Worm (Caenorhabditis elegans) whole organism, L1 larva: ENCODE data around the gene ZK1055.4.

Source experiments
- aha-1 ChIP-seq: fragments of 150-350 bp; optimal IDR thresholded peaks from 2 replicates; lab custom pipeline; 2014; ENCODE audit warnings: missing biosample characterization, missing genetic modification characterization
- aly-2 ChIP-seq: fragments of 150-350 bp; optimal IDR thresholded peaks from 2 replicates; lab custom pipeline; 2014; ENCODE audit warnings: missing biosample characterization, missing genetic modification characterization
- ama-1 ChIP-seq: fragments of 150-350 bp; optimal IDR thresholded peaks from 2 replicates; lab custom pipeline; 2014
- blmp-1 ChIP-seq: fragments of 150-350 bp; optimal IDR thresholded peaks from 2 replicates; lab custom pipeline; 2014; ENCODE audit warnings: missing biosample characterization, missing genetic modification characterization
- ceh-63 ChIP-seq: fragments of 200-800 bp; sonication (Bioruptor generic); optimal IDR thresholded peaks from 2 replicates; lab custom pipeline; 2018; ENCODE audit warnings: mild to moderate bottlenecking, missing genetic modification characterization, missing compliant biosample characterization
- dpl-1 ChIP-seq, 3 experiments: fragments of 150-350 bp in 2 of 3; sonication (generic microtip) in 1 of 3; optimal IDR thresholded peaks; 2 replicates each; lab custom pipeline; 2014 to 2017; ENCODE audit warnings: missing biosample characterization in 3 of 3, missing genetic modification characterization in 3 of 3, missing genetic modification reagents in 3 of 3
- elt-3 ChIP-seq, 6 experiments: fragments of 150-350 bp in 1 of 6; sonication (generic microtip); optimal IDR thresholded peaks; 2 replicates each; lab custom pipeline; 2017 to 2018; ENCODE audit warnings: missing biosample characterization in 6 of 6, missing genetic modification characterization in 6 of 6, inconsistent platforms in 1 of 6
- mep-1 ChIP-seq: fragments of 150-350 bp; optimal IDR thresholded peaks from 2 replicates; lab custom pipeline; 2014; ENCODE audit warnings: missing biosample characterization, missing genetic modification characterization
- nhr-28 ChIP-seq: fragments of 150-350 bp; optimal IDR thresholded peaks from 2 replicates; lab custom pipeline; 2014; ENCODE audit warnings: missing biosample characterization, missing genetic modification characterization
- nhr-84 ChIP-seq: sonication (generic microtip); optimal IDR thresholded peaks from 2 replicates; lab custom pipeline; 2017; ENCODE audit warnings: missing biosample characterization, missing genetic modification characterization
- skn-1 ChIP-seq: fragments of 150-350 bp; optimal IDR thresholded peaks from 2 replicates; lab custom pipeline; 2014; ENCODE audit warnings: missing biosample characterization, missing genetic modification characterization
- snpc-4 ChIP-seq: fragments of 150-350 bp; optimal IDR thresholded peaks from 2 replicates; lab custom pipeline; 2014; ENCODE audit warnings: missing biosample characterization, missing genetic modification characterization
- sox-4 ChIP-seq: sonication (generic microtip); optimal IDR thresholded peaks from 2 replicates; lab custom pipeline; 2016; ENCODE audit warnings: missing genetic modification characterization, missing compliant biosample characterization

DNA sequence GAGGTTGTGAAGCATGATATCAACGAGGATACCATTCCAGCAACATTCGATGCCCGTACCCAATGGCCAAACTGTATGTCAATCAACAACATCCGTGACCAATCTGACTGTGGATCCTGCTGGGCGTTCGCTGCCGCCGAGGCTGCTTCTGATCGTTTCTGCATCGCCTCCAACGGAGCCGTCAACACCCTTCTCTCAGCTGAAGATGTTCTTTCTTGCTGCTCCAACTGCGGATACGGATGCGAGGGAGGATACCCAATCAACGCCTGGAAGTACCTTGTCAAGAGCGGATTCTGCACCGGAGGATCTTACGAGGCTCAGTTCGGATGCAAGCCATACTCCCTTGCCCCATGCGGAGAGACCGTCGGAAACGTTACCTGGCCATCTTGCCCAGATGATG, 33.1 kb downstream of the ZK1055.4 start:
- no peak for TF ChIP-seq blmp-1 (tag; lab: Kevin White, UChicago)
- TF ChIP-seq ama-1 (lab: Kevin White, UChicago), result no peak
- no peak for TF ChIP-seq dpl-1 (GFP tag; optimal IDR thresholded peaks at IDR 0.05; lab: Kevin White, UChicago)
- TF ChIP-seq aly-2 (tag; lab: Kevin White, UChicago), result no peak
- no peak for TF ChIP-seq snpc-4 (tag; lab: Kevin White, UChicago)
- no peak for TF ChIP-seq sox-4 (tag; lab: Kevin White, UChicago)
- no peak for TF ChIP-seq nhr-28 (tag; lab: Kevin White, UChicago)
- no peak for TF ChIP-seq nhr-84 (tag; lab: Kevin White, UChicago)
- TF ChIP-seq skn-1, result no peak
- TF ChIP-seq ceh-63 (GFP tag; lab: Kevin White, UChicago), result no peak
- TF ChIP-seq aha-1 (tag; lab: Kevin White, UChicago), result no peak
- TF ChIP-seq mep-1 (tag; lab: Kevin White, UChicago), result no peak
- TF ChIP-seq elt-3 (tag; optimal IDR thresholded peaks at IDR 0.05; lab: Kevin White, UChicago), result no peak
